Fruit fly (Drosophila melanogaster) Kc167 (cell line): ENCODE data around the gene CG14327.

ENCODE experiments used
- Myc ChIP-seq: fragments of >200 bp; optimal IDR thresholded peaks from 2 replicates; lab custom pipeline; 2017; ENCODE audit warnings: missing external identifiers
- Sin3A ChIP-seq: fragments of >200 bp; optimal IDR thresholded peaks from 2 replicates; lab custom pipeline; 2018; ENCODE audit warnings: missing external identifiers
- h ChIP-seq: fragments of >200 bp; optimal IDR thresholded peaks from 3 replicates; lab custom pipeline; 2018; ENCODE audit warnings: missing external identifiers
- insv ChIP-seq: fragments of >200 bp; optimal IDR thresholded peaks from 3 replicates; lab custom pipeline; 2018; ENCODE audit warnings: missing external identifiers
- psq ChIP-seq: fragments of >200 bp; optimal IDR thresholded peaks from 2 replicates; lab custom pipeline; 2017; ENCODE audit warnings: missing external identifiers
- ttk ChIP-seq: sonication (Bioruptor generic); optimal IDR thresholded peaks from 2 replicates; lab custom pipeline; 2017; ENCODE audit warnings: missing external identifiers

dm6 chr3R:17619726-17620282 lies 6.3 kb downstream of the CG14327 start:
- TF ChIP-seq Sin3A (lab: Kevin White, UChicago) (no peak), psq (no peak), insv (lab: Kevin White, UChicago) (no peak), Myc (lab: Kevin White, UChicago) (no peak), h (no peak), ttk (no peak)
